Fruit fly (Drosophila melanogaster) whole organism, wandering third instar larva: ENCODE measurements around the gene Fkbp39.

Experiments
- Abd-B ChIP-seq: fragments of >200 bp; optimal IDR thresholded peaks from 2 replicates; lab custom pipeline; 2017; ENCODE audit warnings: missing biosample characterization, missing genetic modification characterization
- Dfd ChIP-seq: fragments of >200 bp; optimal IDR thresholded peaks from 2 replicates; lab custom pipeline; 2017; ENCODE audit warnings: missing biosample characterization, missing genetic modification characterization
- Hr78 ChIP-seq: fragments of >200 bp; optimal IDR thresholded peaks from 2 replicates; lab custom pipeline; 2017; ENCODE audit warnings: missing biosample characterization, missing genetic modification characterization
- Mio ChIP-seq: sonication (Bioruptor generic); optimal IDR thresholded peaks from 2 replicates; lab custom pipeline; 2016; ENCODE audit warnings: missing biosample characterization, missing genetic modification characterization
- Myc ChIP-seq: fragments of >200 bp; optimal IDR thresholded peaks from 2 replicates; lab custom pipeline; 2017
- OdsH ChIP-seq: fragments of 200-800 bp; sonication (Bioruptor generic); optimal IDR thresholded peaks from 2 replicates; lab custom pipeline; 2016; ENCODE audit warnings: missing biosample characterization, mild to moderate bottlenecking, missing genetic modification characterization
- Vsx2 ChIP-seq: fragments of 200-300, 225-300 bp; sonication (Bioruptor generic); optimal IDR thresholded peaks from 2 replicates; lab custom pipeline; 2018; ENCODE audit warnings: missing biosample characterization, missing genetic modification characterization; ENCODE audit not compliant: partially characterized antibody
- brk ChIP-seq: fragments of 200-800 bp; sonication (Bioruptor generic); optimal IDR thresholded peaks from 2 replicates; lab custom pipeline; 2016; ENCODE audit warnings: missing biosample characterization, mild to moderate bottlenecking, missing genetic modification characterization
- h ChIP-seq: fragments of 200-800 bp; sonication (Bioruptor generic); optimal IDR thresholded peaks from 3 replicates; lab custom pipeline; 2016; ENCODE audit warnings: missing biosample characterization, mild to moderate bottlenecking, missing genetic modification characterization
- pan ChIP-seq: fragments of >200 bp; optimal IDR thresholded peaks from 2 replicates; lab custom pipeline; 2017
- psq ChIP-seq: fragments of 200-800 bp; sonication (Bioruptor generic); optimal IDR thresholded peaks from 3 replicates; lab custom pipeline; 2017; ENCODE audit warnings: missing biosample characterization, mild to moderate bottlenecking, missing genetic modification characterization, moderate library complexity
- rgr ChIP-seq: fragments of 200-800 bp; sonication (Bioruptor generic); optimal IDR thresholded peaks from 3 replicates; lab custom pipeline; 2016; ENCODE audit warnings: missing biosample characterization, mild to moderate bottlenecking, missing genetic modification characterization
- sv ChIP-seq: fragments of 200-800 bp; sonication (Bioruptor generic); optimal IDR thresholded peaks from 3 replicates; lab custom pipeline; 2016; ENCODE audit warnings: missing biosample characterization, missing genetic modification characterization
- usp ChIP-seq: fragments of >200 bp; optimal IDR thresholded peaks from 2 replicates; lab custom pipeline; 2017; ENCODE audit warnings: missing biosample characterization, missing genetic modification characterization

dm6 chr3R:15290642-15291118 lies 42.3 kb downstream of the Fkbp39 start, which contains the start of gene CG45218:
- TF ChIP-seq Myc (lab: Kevin White, UChicago): no peak
- no peak for TF ChIP-seq pan (lab: Kevin White, UChicago)
- no peak for TF ChIP-seq usp (GFP tag; lab: Kevin White, UChicago)
- TF ChIP-seq Vsx2 (GFP tag; lab: Kevin White, UChicago): peak; percentile 21
- TF ChIP-seq OdsH (GFP tag; lab: Kevin White, UChicago): peak; percentile 19
- TF ChIP-seq Abd-B (GFP tag; lab: Kevin White, UChicago): no peak
- TF ChIP-seq psq (GFP tag; lab: Kevin White, UChicago): no peak
- no peak for TF ChIP-seq rgr (GFP tag; lab: Kevin White, UChicago)
- TF ChIP-seq sv: no peak
- no peak for TF ChIP-seq Hr78 (GFP tag; lab: Kevin White, UChicago)
- TF ChIP-seq brk (GFP tag; lab: Kevin White, UChicago): no peak
- TF ChIP-seq h (GFP tag; lab: Kevin White, UChicago): peak; percentile 68
- TF ChIP-seq Dfd: no peak
- no peak for TF ChIP-seq Mio
